Fruit fly (Drosophila melanogaster) whole organism, wandering third instar larva: Measurements from ENCODE around the gene Rhp.

Experiments
- Dfd ChIP-seq: fragments of >200 bp; optimal IDR thresholded peaks from 2 replicates; lab custom pipeline; 2017; ENCODE audit warnings: missing biosample characterization, missing genetic modification characterization
- Mio ChIP-seq: sonication (Bioruptor generic); optimal IDR thresholded peaks from 2 replicates; lab custom pipeline; 2016; ENCODE audit warnings: missing biosample characterization, missing genetic modification characterization
- h ChIP-seq: fragments of 200-800 bp; sonication (Bioruptor generic); optimal IDR thresholded peaks from 3 replicates; lab custom pipeline; 2016; ENCODE audit warnings: missing biosample characterization, mild to moderate bottlenecking, missing genetic modification characterization
- jim ChIP-seq: fragments of 175-275, 200-325 bp; sonication (Bioruptor generic); optimal IDR thresholded peaks from 2 replicates; lab custom pipeline; 2016; ENCODE audit warnings: missing biosample characterization, mild to moderate bottlenecking, missing genetic modification characterization
- pan ChIP-seq: fragments of >200 bp; optimal IDR thresholded peaks from 2 replicates; lab custom pipeline; 2017
- sv ChIP-seq: fragments of 200-800 bp; sonication (Bioruptor generic); optimal IDR thresholded peaks from 3 replicates; lab custom pipeline; 2016; ENCODE audit warnings: missing biosample characterization, missing genetic modification characterization

dm6 chrX:15783610-15784009 is 5.1 kb upstream of the Rhp start, which contains the start of gene Efhc1.1:
- no peak for TF ChIP-seq sv (GFP tag; lab: Kevin White, UChicago)
- TF ChIP-seq pan: no peak
- TF ChIP-seq Dfd (GFP tag; lab: Kevin White, UChicago): no peak
- no peak for TF ChIP-seq jim (GFP tag; lab: Kevin White, UChicago)
- TF ChIP-seq Mio (GFP tag; lab: Kevin White, UChicago): no peak
- no peak for TF ChIP-seq h
